Fruit fly (Drosophila melanogaster): Measurements from ENCODE around the gene Tom40.
A peak's percentile ranks its signal among the peaks of the same experiment; 100 is the strongest.

The Tom40 gene

dm6 chrX:7705175-7706097 lies 31.3 kb upstream of the Tom40 start (continued):
- TF ChIP-seq CG10669 (GFP tag; optimal IDR thresholded peaks at IDR 0.05) (peak; percentile 93), fd59A (GFP tag; optimal IDR thresholded peaks at IDR 0.05) (peak; percentile 89), CG34406 (GFP tag; optimal IDR thresholded peaks at IDR 0.05) (peak; percentile 93), CG6854 (GFP tag; optimal IDR thresholded peaks at IDR 0.05) (peak; percentile 70), CG31627 (GFP tag; optimal IDR thresholded peaks at IDR 0.05) (peak; percentile 89), CG7368 (GFP tag; optimal IDR thresholded peaks at IDR 0.05) (peak; percentile 90), achi (GFP tag; optimal IDR thresholded peaks at IDR 0.05) (peak; percentile 92), OdsH (GFP tag; optimal IDR thresholded peaks at IDR 0.05) (peak; percentile 94), CG6792 (GFP tag; optimal IDR thresholded peaks at IDR 0.05) (peak; percentile 92), salr (GFP tag; optimal IDR thresholded peaks at IDR 0.05) (peak; percentile 78 to 95), CG11902 (GFP tag; optimal IDR thresholded peaks at IDR 0.05) (peak; percentile 86), net (GFP tag; optimal IDR thresholded peaks at IDR 0.05) (peak; percentile 93), CG16779 (tag; optimal IDR thresholded peaks at IDR 0.05) (peak; percentile 88), acj6 (GFP tag; optimal IDR thresholded peaks at IDR 0.05) (peak; percentile 94), CG6808 (GFP tag; optimal IDR thresholded peaks at IDR 0.05) (peak; percentile 86), Eip75B (GFP tag; optimal IDR thresholded peaks at IDR 0.05) (peak; percentile 93), Ets21C (GFP tag; optimal IDR thresholded peaks at IDR 0.05) (peak; percentile 87), Hr39 (GFP tag; optimal IDR thresholded peaks at IDR 0.05) (peak; percentile 91), Hr38 (GFP tag; optimal IDR thresholded peaks at IDR 0.05) (no peak), Smox (GFP tag; optimal IDR thresholded peaks at IDR 0.05) (peak; percentile 94), CG8119 (GFP tag; IDR thresholded peaks at IDR 0.05) (peak; percentile 90), CG3032 (tag; optimal IDR thresholded peaks at IDR 0.05) (peak; percentile 90), CG9139 (GFP tag; optimal IDR thresholded peaks at IDR 0.05) (peak; percentile 80), vri (GFP tag; optimal IDR thresholded peaks at IDR 0.05) (peak; percentile 78), Hr4 (GFP tag; optimal IDR thresholded peaks at IDR 0.05) (peak; percentile 91), CG6276 (GFP tag; optimal IDR thresholded peaks at IDR 0.05) (peak; percentile 93), CG8319 (GFP tag; optimal IDR thresholded peaks at IDR 0.05) (peak; percentile 92), dsx (GFP tag; optimal IDR thresholded peaks at IDR 0.05; ENCODE audit: poor library complexity, severe bottlenecking) (peak; percentile 99)

- peak; percentile 98 for TF ChIP-seq CG32006 (GFP tag; optimal IDR thresholded peaks at IDR 0.05)
- TF ChIP-seq Eip78C (GFP tag) = peak; percentile 99
- TF ChIP-seq Sox14 (GFP tag; optimal IDR thresholded peaks at IDR 0.05) = peak; percentile 95
- TF ChIP-seq CG8632 (GFP tag; optimal IDR thresholded peaks at IDR 0.05) = peak; percentile 99
- TF ChIP-seq CG6276 (GFP tag; optimal IDR thresholded peaks at IDR 0.05) = peak; percentile 97
- TF ChIP-seq Hr39 (GFP tag; optimal IDR thresholded peaks at IDR 0.05) = peak; percentile 90
- peak; percentile 94 for TF ChIP-seq dac (GFP tag; optimal IDR thresholded peaks at IDR 0.05)
- peak; percentile 98 for TF ChIP-seq acj6 (GFP tag; optimal IDR thresholded peaks at IDR 0.05)
- peak; percentile 98 for TF ChIP-seq CG9139 (GFP tag; optimal IDR thresholded peaks at IDR 0.05)
- peak; percentile 91 for TF ChIP-seq CG11762 (GFP tag; optimal IDR thresholded peaks at IDR 0.05; ENCODE audit: insufficient read depth)
- peak; percentile 98 for TF ChIP-seq CG11294 (GFP tag; IDR thresholded peaks at IDR 0.05)
- peak; percentile 91 for TF ChIP-seq fkh (GFP tag; optimal IDR thresholded peaks at IDR 0.05)
- peak; percentile 99 for TF ChIP-seq CG15336 (GFP tag; IDR thresholded peaks at IDR 0.05)
- peak; percentile 98 for TF ChIP-seq OdsH (GFP tag; optimal IDR thresholded peaks at IDR 0.05)
- TF ChIP-seq Sox102F (GFP tag; optimal IDR thresholded peaks at IDR 0.05) = peak; percentile 97
- peak; percentile 99 for TF ChIP-seq CG34406 (GFP tag; optimal IDR thresholded peaks at IDR 0.05)
- TF ChIP-seq CG6792 (GFP tag; optimal IDR thresholded peaks at IDR 0.05) = peak; percentile 98
- peak; percentile 99 for TF ChIP-seq Ets96B (tag; optimal IDR thresholded peaks at IDR 0.05)
- peak; percentile 98 for TF ChIP-seq net (GFP tag; optimal IDR thresholded peaks at IDR 0.05)
- peak; percentile 97 for TF ChIP-seq CG6854 (GFP tag; optimal IDR thresholded peaks at IDR 0.05)
- peak; percentile 98 for TF ChIP-seq CG3919 (GFP tag; optimal IDR thresholded peaks at IDR 0.05)
- peak; percentile 94 for TF ChIP-seq Blimp-1 (GFP tag; optimal IDR thresholded peaks at IDR 0.05)
- no peak for TF ChIP-seq Hr38 (GFP tag; optimal IDR thresholded peaks at IDR 0.05)
- peak; percentile 98 for TF ChIP-seq Gug (GFP tag; IDR thresholded peaks at IDR 0.05)
- TF ChIP-seq dsx (GFP tag; optimal IDR thresholded peaks at IDR 0.05; ENCODE audit: poor library complexity, severe bottlenecking) = peak; percentile 99
- TF ChIP-seq CG31627 (GFP tag; optimal IDR thresholded peaks at IDR 0.05) = peak; percentile 89
- peak; percentile 97 for TF ChIP-seq topi (GFP tag; optimal IDR thresholded peaks at IDR 0.05)
- TF ChIP-seq CG6163 (GFP tag; IDR thresholded peaks at IDR 0.05) = peak; percentile 98
These were observed 30.0 kb upstream of the Tom40 start for dm6 chrX:7706398-7707349.
